Fruit fly (Drosophila melanogaster) whole organism, embryonic: Measurements from ENCODE around the gene pr.

Experiments
- Asciz ChIP-seq: fragments of 200-800 bp; sonication (Bioruptor generic); optimal IDR thresholded peaks from 2 replicates; lab custom pipeline; 2017; ENCODE audit warnings: missing biosample characterization, mild to moderate bottlenecking, missing genetic modification characterization, missing genetic modification reagents
- Blimp-1 ChIP-seq: fragments of 200-800 bp; sonication (Bioruptor generic); optimal IDR thresholded peaks from 3 replicates; lab custom pipeline; 2018; ENCODE audit warnings: missing biosample characterization, missing genetic modification characterization, mild to moderate bottlenecking, moderate library complexity, missing genetic modification reagents
- CG10321 ChIP-seq: fragments of 200-800 bp; sonication (Bioruptor generic); IDR thresholded peaks from 2 replicates; pipeline ENCODE4 v1.3.6; 2022; ENCODE audit warnings: missing biosample characterization, missing genetic modification characterization
- CG10366 ChIP-seq: fragments of 200-800 bp; sonication (Bioruptor generic); IDR thresholded peaks from 2 replicates; pipeline ENCODE4 v1.3.6; 2022; ENCODE audit warnings: missing biosample characterization, missing genetic modification characterization
- CG11504 ChIP-seq: fragments of 200-800 bp; sonication (Bioruptor generic); optimal IDR thresholded peaks from 3 replicates; lab custom pipeline; 2019; ENCODE audit warnings: missing biosample characterization, mild to moderate bottlenecking, missing genetic modification characterization, moderate library complexity
- CG12299 ChIP-seq: fragments of 200-800 bp; sonication (Bioruptor generic); optimal IDR thresholded peaks from 2 replicates; lab custom pipeline; 2018; ENCODE audit warnings: missing biosample characterization, mild to moderate bottlenecking, missing genetic modification characterization
- CG14014 ChIP-seq: fragments of 200-800 bp; sonication (Bioruptor generic); IDR thresholded peaks from 2 replicates; pipeline ENCODE4 v1.3.6; 2022; ENCODE audit warnings: missing biosample characterization, missing genetic modification characterization
- CG14441 ChIP-seq: fragments of 200-800 bp; sonication (Bioruptor generic); IDR thresholded peaks from 2 replicates; pipeline ENCODE4 v1.3.6; 2022; ENCODE audit warnings: missing biosample characterization, missing genetic modification characterization
- CG14965 ChIP-seq: fragments of 200-800 bp; sonication (Bioruptor generic); optimal IDR thresholded peaks from 2 replicates; lab custom pipeline; 2016; ENCODE audit warnings: missing biosample characterization, missing genetic modification characterization, borderline replicate concordance
- CG1647 ChIP-seq: fragments of 200-800 bp; sonication (Bioruptor generic); optimal IDR thresholded peaks from 3 replicates; lab custom pipeline; 2016; ENCODE audit warnings: missing biosample characterization, missing genetic modification characterization
- CG18599 ChIP-seq: fragments of 200-800 bp; sonication (Bioruptor generic); optimal IDR thresholded peaks from 3 replicates; lab custom pipeline; 2017; ENCODE audit warnings: missing biosample characterization, missing genetic modification characterization, mild to moderate bottlenecking, moderate library complexity, missing genetic modification reagents
- CG2678 ChIP-seq: fragments of 200-800 bp; sonication (Bioruptor generic); optimal IDR thresholded peaks from 3 replicates; lab custom pipeline; 2019; ENCODE audit warnings: missing biosample characterization, mild to moderate bottlenecking, missing genetic modification characterization, moderate library complexity
- CG2875 ChIP-seq: fragments of 200-800 bp; sonication (Bioruptor generic); optimal IDR thresholded peaks from 2 replicates; lab custom pipeline; 2017; ENCODE audit warnings: missing biosample characterization, mild to moderate bottlenecking, missing genetic modification characterization, missing genetic modification reagents
- CG30431 ChIP-seq: fragments of 200-800 bp; sonication (Bioruptor generic); optimal IDR thresholded peaks from 2 replicates; lab custom pipeline; 2017; ENCODE audit warnings: missing biosample characterization, missing genetic modification characterization
- CG3065 ChIP-seq: fragments of 200-800 bp; sonication (Bioruptor generic); optimal IDR thresholded peaks from 2 replicates; lab custom pipeline; 2016; ENCODE audit warnings: missing biosample characterization, missing genetic modification characterization
- CG34224 ChIP-seq: fragments of 200-800 bp; sonication (Bioruptor generic); IDR thresholded peaks from 3 replicates; pipeline ENCODE4 v1.3.6; 2022; ENCODE audit warnings: missing biosample characterization, missing genetic modification characterization; ENCODE audit not compliant: partially characterized antibody
- CG5180 ChIP-seq: fragments of 200-800 bp; sonication (Bioruptor generic); optimal IDR thresholded peaks from 3 replicates; lab custom pipeline; 2017; ENCODE audit warnings: missing biosample characterization, missing genetic modification characterization, mild to moderate bottlenecking, moderate library complexity, missing genetic modification reagents
- CG6765 ChIP-seq: fragments of 200-800 bp; sonication (Bioruptor generic); optimal IDR thresholded peaks from 3 replicates; lab custom pipeline; 2017; ENCODE audit warnings: missing biosample characterization, mild to moderate bottlenecking, missing genetic modification characterization
- CG7271 ChIP-seq: fragments of 200-800 bp; sonication (Bioruptor generic); optimal IDR thresholded peaks from 2 replicates; lab custom pipeline; 2018; ENCODE audit warnings: missing biosample characterization, mild to moderate bottlenecking, missing genetic modification characterization, moderate library complexity
- CG7372 ChIP-seq: fragments of 200-800 bp; sonication (Bioruptor generic); IDR thresholded peaks from 2 replicates; pipeline ENCODE4 v1.3.6; 2022; ENCODE audit warnings: missing biosample characterization, missing genetic modification characterization
- CG9437 ChIP-seq: fragments of 200-800 bp; sonication (Bioruptor generic); optimal IDR thresholded peaks from 2 replicates; lab custom pipeline; 2018; ENCODE audit warnings: missing biosample characterization, mild to moderate bottlenecking, missing genetic modification characterization
- Doc2 ChIP-seq: fragments of 200-800 bp; sonication (Bioruptor generic); IDR thresholded peaks from 2 replicates; pipeline ENCODE4 v1.3.6; 2022; ENCODE audit warnings: missing biosample characterization, missing genetic modification characterization
- Dp ChIP-seq: fragments of 200-800 bp; sonication (Bioruptor generic); optimal IDR thresholded peaks from 2 replicates; lab custom pipeline; 2018; ENCODE audit warnings: missing biosample characterization, mild to moderate bottlenecking, missing genetic modification characterization, moderate library complexity
- Elba2 ChIP-seq: fragments of 200-800 bp; sonication (Bioruptor generic); optimal IDR thresholded peaks from 3 replicates; lab custom pipeline; 2016; ENCODE audit warnings: missing biosample characterization, missing genetic modification characterization
- Ets97D ChIP-seq: fragments of 200-800 bp; sonication (Bioruptor generic); optimal IDR thresholded peaks from 3 replicates; lab custom pipeline; 2016; ENCODE audit warnings: missing biosample characterization, missing genetic modification characterization
- Hr39 ChIP-seq: fragments of >200 bp; optimal IDR thresholded peaks from 2 replicates; lab custom pipeline; 2017
- Lhr ChIP-seq: fragments of 200-800 bp; sonication (Bioruptor generic); optimal IDR thresholded peaks from 3 replicates; lab custom pipeline; 2017; ENCODE audit warnings: mild to moderate bottlenecking, missing biosample characterization, missing genetic modification reagents, missing genetic modification characterization
- Neu2 ChIP-seq: fragments of 200-800 bp; sonication (Bioruptor generic); optimal IDR thresholded peaks from 3 replicates; lab custom pipeline; 2016; ENCODE audit warnings: missing biosample characterization, missing genetic modification characterization, borderline replicate concordance
- Pdp1 ChIP-seq, 2 experiments: fragments of 200-800 bp; sonication (Bioruptor generic); optimal IDR thresholded peaks; 3 replicates each; lab custom pipeline; 2016; ENCODE audit warnings: missing biosample characterization in 2 of 2, missing genetic modification characterization in 2 of 2, mild to moderate bottlenecking in 1 of 2, moderate library complexity in 1 of 2
- bsh ChIP-seq, 2 experiments: fragments of 200-800 bp; sonication (Bioruptor generic); optimal IDR thresholded peaks; 2 replicates each; lab custom pipeline; 2017 to 2018; ENCODE audit warnings: mild to moderate bottlenecking in 2 of 2, missing biosample characterization in 2 of 2, missing genetic modification characterization in 2 of 2, moderate library complexity in 1 of 2
- btn ChIP-seq: fragments of 200-800 bp; sonication (Bioruptor generic); optimal IDR thresholded peaks from 2 replicates; lab custom pipeline; 2016; ENCODE audit warnings: missing biosample characterization, missing genetic modification characterization
- dati ChIP-seq: fragments of 200-800 bp; sonication (Bioruptor generic); IDR thresholded peaks from 2 replicates; pipeline ENCODE4 v1.3.6; 2022; ENCODE audit warnings: missing biosample characterization, missing genetic modification characterization
- inv ChIP-seq: fragments of 200-800 bp; sonication (Bioruptor generic); IDR thresholded peaks from 2 replicates; pipeline ENCODE4 v1.3.6; 2022; ENCODE audit warnings: missing biosample characterization, missing genetic modification characterization; ENCODE audit not compliant: partially characterized antibody
- lab ChIP-seq: fragments of 200-800 bp; sonication (Bioruptor generic); optimal IDR thresholded peaks from 3 replicates; lab custom pipeline; 2017; ENCODE audit warnings: missing biosample characterization, missing genetic modification characterization, mild to moderate bottlenecking, moderate library complexity, missing genetic modification reagents
- lola ChIP-seq, 3 experiments: fragments of >200 bp in 2 of 3; fragments of 200-800 bp in 1 of 3; sonication (Bioruptor generic) in 1 of 3; optimal IDR thresholded peaks; 2 replicates each; lab custom pipeline; 2017 to 2019; ENCODE audit warnings: missing biosample characterization in 3 of 3, missing genetic modification characterization in 3 of 3, mild to moderate bottlenecking in 1 of 3, moderate library complexity in 1 of 3
- luna ChIP-seq: fragments of 200-800 bp; sonication (Bioruptor generic); optimal IDR thresholded peaks from 2 replicates; lab custom pipeline; 2016; ENCODE audit warnings: missing biosample characterization, missing genetic modification characterization
- nau ChIP-seq: fragments of 200-800 bp; sonication (Bioruptor generic); optimal IDR thresholded peaks from 3 replicates; lab custom pipeline; 2017; ENCODE audit warnings: missing biosample characterization, mild to moderate bottlenecking, missing genetic modification characterization, missing genetic modification reagents
- nerfin-1 ChIP-seq: fragments of 200-800 bp; sonication (Bioruptor generic); optimal IDR thresholded peaks from 3 replicates; lab custom pipeline; 2019; ENCODE audit warnings: missing biosample characterization, mild to moderate bottlenecking, missing genetic modification characterization, moderate library complexity
- nerfin-2 ChIP-seq: fragments of 200-800 bp; sonication (Bioruptor generic); IDR thresholded peaks from 2 replicates; pipeline ENCODE4 v1.3.6; 2022; ENCODE audit warnings: missing biosample characterization, missing genetic modification characterization; ENCODE audit not compliant: partially characterized antibody
- prd ChIP-seq, 3 experiments: fragments of >200 bp in 2 of 3; fragments of 200-800 bp in 1 of 3; sonication (Bioruptor generic) in 1 of 3; optimal IDR thresholded peaks in 2 of 3; IDR thresholded peaks in 1 of 3; 2 replicates in 2 of 3; 3 replicates in 1 of 3; pipeline versions ENCODE4 v1.3.6 to Lab custom; 2017 to 2022; ENCODE audit warnings: missing biosample characterization in 1 of 3, missing genetic modification characterization in 1 of 3
- sens ChIP-seq: fragments of 200-800 bp; sonication (Bioruptor generic); peaks from one replicate; lab custom pipeline; 2016; ENCODE audit warnings: missing biosample characterization, missing genetic modification characterization
- so ChIP-seq: fragments of 200-800 bp; sonication (Bioruptor generic); IDR thresholded peaks from 3 replicates; pipeline ENCODE4 v1.3.6; 2022; ENCODE audit warnings: missing biosample characterization, missing genetic modification characterization
- sqz ChIP-seq: fragments of 200-800 bp; sonication (Bioruptor generic); optimal IDR thresholded peaks from 3 replicates; lab custom pipeline; 2018; ENCODE audit warnings: missing biosample characterization, mild to moderate bottlenecking, missing genetic modification characterization
- ttk ChIP-seq: fragments of 200-800 bp; sonication (Bioruptor generic); IDR thresholded peaks from 2 replicates; pipeline ENCODE4 v2.1.2; 2022; ENCODE audit warnings: missing biosample characterization, missing genetic modification characterization
- vfl ChIP-seq: fragments of 200-800 bp; sonication (Bioruptor generic); optimal IDR thresholded peaks from 2 replicates; lab custom pipeline; 2016; ENCODE audit warnings: missing biosample characterization, missing genetic modification characterization
- vvl ChIP-seq: fragments of 200-800 bp; sonication (Bioruptor generic); IDR thresholded peaks from 2 replicates; pipeline ENCODE4 v1.3.6; 2022; ENCODE audit warnings: missing biosample characterization, missing genetic modification characterization
- zen ChIP-seq: fragments of 200-800 bp; sonication (Bioruptor generic); optimal IDR thresholded peaks from 3 replicates; lab custom pipeline; 2018; ENCODE audit warnings: missing biosample characterization, mild to moderate bottlenecking, missing genetic modification characterization, moderate library complexity

The pr gene

DNA sequence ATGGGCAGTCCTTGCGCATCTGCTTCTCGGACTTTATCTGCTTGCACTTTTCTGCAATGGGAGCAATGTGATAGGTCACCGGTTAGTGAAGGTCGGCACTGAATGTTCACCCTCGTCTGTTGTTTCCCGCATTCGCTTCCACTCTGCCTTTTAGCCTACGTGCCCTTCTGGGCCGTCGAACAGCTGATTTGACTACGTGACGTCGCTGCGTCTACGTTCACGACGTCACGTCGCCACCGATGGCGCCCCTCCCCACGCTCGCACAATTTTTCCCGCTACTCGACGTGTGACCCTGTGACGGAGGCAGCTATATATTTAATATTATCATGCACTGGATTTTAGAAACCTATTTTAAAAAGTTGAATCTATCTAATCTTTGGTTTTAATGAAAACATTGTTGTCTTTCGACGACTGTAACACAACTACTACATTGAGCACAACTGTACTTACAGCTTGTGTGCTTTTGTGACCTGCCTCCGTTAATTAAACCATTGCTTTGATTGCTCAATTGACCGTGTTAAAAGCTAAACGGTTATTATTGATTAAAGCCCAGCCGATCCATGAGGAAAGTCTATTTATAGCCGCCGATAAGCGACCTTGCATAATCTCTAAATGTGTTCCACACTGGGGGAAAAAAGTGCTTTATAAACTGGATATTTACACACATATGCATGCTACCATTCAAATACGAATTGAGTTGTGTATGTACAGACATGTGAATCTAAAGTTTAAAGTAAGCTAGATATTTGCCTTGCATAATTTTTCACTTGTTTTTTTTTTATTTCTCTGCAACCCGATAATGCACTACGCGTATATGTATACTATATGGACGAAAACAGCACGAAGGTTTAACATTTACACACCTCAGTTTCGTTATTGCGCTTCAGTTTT, 8.0 kb upstream of the pr start (continued):
- TF ChIP-seq sens (GFP tag; lab: Kevin White, UChicago) (peak; percentile 71), CG14965 (GFP tag; lab: Kevin White, UChicago) (no peak), CG14441 (GFP tag; lab: Robert Waterston, UW) (0 out of 2 replicates have a peak, but pooled peaks have one; percentile 8), prd (optimal IDR thresholded peaks at IDR 0.05; lab: Kevin White, UChicago) (no peak), prd (GFP tag; IDR thresholded peaks at IDR 0.05; lab: Robert Waterston, UW) (peak; percentile 18; the same call in 1 of the 3 replicates), nerfin-2 (no peak), nerfin-1 (tag; lab: Kevin White, UChicago) (no peak), Ets97D (GFP tag; lab: Kevin White, UChicago) (no peak), ttk (GFP tag; lab: Robert Waterston, UW) (no peak), dati (GFP tag; lab: Robert Waterston, UW) (no peak), Doc2 (GFP tag; lab: Robert Waterston, UW) (no peak), CG34224 (GFP tag; lab: Robert Waterston, UW) (0 out of 3 replicates have a peak, but pooled peaks have one; percentile 26), CG6765 (peak; percentile 18), so (GFP tag; lab: Robert Waterston, UW) (no peak), Dp (GFP tag; lab: Kevin White, UChicago) (no peak), bsh (GFP tag; optimal IDR thresholded peaks at IDR 0.05; lab: Kevin White, UChicago) (peak in 1 of 2 experiments; percentile 19), vvl (GFP tag; lab: Robert Waterston, UW) (no peak), CG14014 (GFP tag; lab: Robert Waterston, UW) (no peak), CG30431 (GFP tag; lab: Kevin White, UChicago) (no peak), lab (peak; percentile 3), sqz (peak; percentile 13), CG9437 (GFP tag; lab: Kevin White, UChicago) (peak; percentile 91), CG12299 (tag; lab: Kevin White, UChicago) (no peak), Lhr (GFP tag; lab: Kevin White, UChicago) (no peak), inv (GFP tag; lab: Robert Waterston, UW) (no peak), CG2678 (peak; percentile 6), CG5180 (peak; percentile 21), CG10366 (peak; percentile 24; the same call in 1 of the 2 replicates), nau (no peak), CG2875 (no peak), zen (no peak), luna (GFP tag; lab: Kevin White, UChicago) (no peak), Neu2 (GFP tag; lab: Kevin White, UChicago) (no peak), CG11504 (tag; lab: Kevin White, UChicago) (peak; percentile 33), vfl (GFP tag; lab: Kevin White, UChicago) (no peak), lola (GFP tag; optimal IDR thresholded peaks at IDR 0.05; lab: Kevin White, UChicago) (no peak), CG7372 (GFP tag; lab: Robert Waterston, UW) (no peak), CG7271 (no peak), CG10321 (GFP tag; lab: Robert Waterston, UW) (no peak), CG3065 (GFP tag; lab: Kevin White, UChicago) (no peak), Elba2 (GFP tag; lab: Kevin White, UChicago) (no peak), Pdp1 (GFP tag; optimal IDR thresholded peaks at IDR 0.05; lab: Kevin White, UChicago) (peak in 1 of 2 experiments; percentile 85), Asciz (GFP tag; lab: Kevin White, UChicago) (peak; percentile 36), Blimp-1 (peak; percentile 13), Hr39 (lab: Kevin White, UChicago) (no peak), CG18599 (GFP tag; lab: Kevin White, UChicago) (no peak), CG1647 (GFP tag; lab: Kevin White, UChicago) (no peak), btn (GFP tag; lab: Kevin White, UChicago) (no peak)
